Worm (Caenorhabditis elegans) whole organism, midembryonic: ENCODE measurements around the gene F09E5.3.

Experiments used
- T22C8.4 ChIP-seq: fragments of 200-800 bp; sonication (Bioruptor generic); IDR thresholded peaks from 2 replicates; pipeline ENCODE4 v1.3.6; 2022; ENCODE audit warnings: missing genetic modification characterization, missing compliant biosample characterization
- cog-1 ChIP-seq: sonication (generic microtip); optimal IDR thresholded peaks from 2 replicates; lab custom pipeline; 2016; ENCODE audit warnings: missing genetic modification characterization, missing compliant biosample characterization
- flt-1 ChIP-seq: fragments of 200-800 bp; sonication (Bioruptor generic); IDR thresholded peaks from 2 replicates; pipeline ENCODE4 v1.3.6; 2022; ENCODE audit warnings: missing genetic modification characterization, missing compliant biosample characterization
- klf-2 ChIP-seq: fragments of 200-800 bp; sonication (Bioruptor generic); conservative IDR thresholded peaks from 2 replicates; pipeline ENCODE4 v1.3.6; 2022; ENCODE audit warnings: missing genetic modification reagents, missing genetic modification characterization, missing compliant biosample characterization
- med-1 ChIP-seq: sonication (generic microtip); optimal IDR thresholded peaks from 2 replicates; lab custom pipeline; 2017; ENCODE audit warnings: missing genetic modification characterization, mild to moderate bottlenecking, missing compliant biosample characterization, antibody characterized with exemption, missing genetic modification reagents; ENCODE audit not compliant: insufficient read depth
- ref-1 ChIP-seq: fragments of 200-800 bp; sonication (Bioruptor generic); conservative IDR thresholded peaks from 2 replicates; pipeline ENCODE4 v1.3.6; 2022; ENCODE audit warnings: missing genetic modification reagents, missing genetic modification characterization, missing compliant biosample characterization
- tab-1 ChIP-seq: fragments of 200-800 bp; sonication (Bioruptor generic); IDR thresholded peaks from 2 replicates; pipeline ENCODE4 v1.3.6; 2022; ENCODE audit warnings: missing genetic modification characterization, missing compliant biosample characterization
- ztf-23 ChIP-seq: fragments of 200-800 bp; sonication (Bioruptor generic); IDR thresholded peaks from 2 replicates; pipeline ENCODE4 v1.3.6; 2022; ENCODE audit warnings: missing genetic modification reagents, missing genetic modification characterization, missing compliant biosample characterization
- ztf-29 ChIP-seq: fragments of 200-800 bp; sonication (Bioruptor generic); IDR thresholded peaks from 2 replicates; pipeline ENCODE4 v1.3.6; 2022; ENCODE audit warnings: missing genetic modification reagents, missing genetic modification characterization, missing compliant biosample characterization

The F09E5.3 gene

ce11 chrII:5388786-5389421, 15.1 kb downstream of the F09E5.3 start, which contains the start of gene rsp-4:
rsp-4 (minus strand) TSS chrII:5388836.
- TF ChIP-seq cog-1 (tag; lab: Kevin White, UChicago) (no peak), ztf-23 (GFP tag; lab: Robert Waterston, UW) (no peak), ref-1 (GFP tag; lab: Robert Waterston, UW) (no peak), klf-2 (no peak), tab-1 (GFP tag; lab: Robert Waterston, UW) (no peak), T22C8.4 (GFP tag; lab: Robert Waterston, UW) (no peak), flt-1 (GFP tag; lab: Robert Waterston, UW) (no peak), med-1 (GFP tag; lab: Kevin White, UChicago) (no peak), ztf-29 (GFP tag; lab: Robert Waterston, UW) (no peak)

ce11 chrII:5389831-5390323, 16.1 kb downstream of the F09E5.3 start, which contains the start of gene ndx-6:
ndx-6 (minus strand) TSS chrII:5389881.
- TF ChIP-seq tab-1 (GFP tag; lab: Robert Waterston, UW) (0 out of 2 replicates have a peak, but pooled peaks have one; percentile 39), cog-1 (tag; lab: Kevin White, UChicago) (peak; percentile 46), T22C8.4 (GFP tag; lab: Robert Waterston, UW) (0 out of 2 replicates have a peak, but pooled peaks have one; percentile 10), flt-1 (GFP tag; lab: Robert Waterston, UW) (peak; percentile 83), ztf-23 (GFP tag; lab: Robert Waterston, UW) (peak; percentile 73), klf-2 (no peak), med-1 (GFP tag; lab: Kevin White, UChicago) (no peak)

ce11 chrII:5391447-5391846, 17.6 kb downstream of the F09E5.3 start:
- TF ChIP-seq T22C8.4 (GFP tag; lab: Robert Waterston, UW) (no peak), flt-1 (GFP tag; lab: Robert Waterston, UW) (no peak), med-1 (GFP tag; lab: Kevin White, UChicago) (no peak), cog-1 (tag; lab: Kevin White, UChicago) (no peak), klf-2 (no peak)

ce11 chrII:5393090-5393489, 19.3 kb downstream of the F09E5.3 start, which contains the start of gene brap-2:
brap-2 (minus strand) TSS chrII:5393190.
- TF ChIP-seq ztf-23 (GFP tag; lab: Robert Waterston, UW) (no peak), cog-1 (tag; lab: Kevin White, UChicago) (no peak), med-1 (GFP tag; lab: Kevin White, UChicago) (no peak), flt-1 (GFP tag; lab: Robert Waterston, UW) (no peak), klf-2 (no peak), tab-1 (GFP tag; lab: Robert Waterston, UW) (no peak), ztf-29 (GFP tag; lab: Robert Waterston, UW) (no peak), ref-1 (GFP tag; lab: Robert Waterston, UW) (no peak), T22C8.4 (GFP tag; lab: Robert Waterston, UW) (no peak)

- no peak for TF ChIP-seq T22C8.4 (GFP tag; lab: Robert Waterston, UW)
- TF ChIP-seq flt-1 (GFP tag; lab: Robert Waterston, UW): no peak
- no peak for TF ChIP-seq ref-1 (GFP tag; lab: Robert Waterston, UW)
- TF ChIP-seq ztf-23 (GFP tag; lab: Robert Waterston, UW): no peak
- no peak for TF ChIP-seq cog-1 (tag; lab: Kevin White, UChicago)
- TF ChIP-seq klf-2: no peak
- no peak for TF ChIP-seq ztf-29 (GFP tag; lab: Robert Waterston, UW)
- TF ChIP-seq med-1 (GFP tag; lab: Kevin White, UChicago): no peak
These were observed 21.8 kb downstream of the F09E5.3 start, which contains the start of gene pink-1 for ce11 chrII:5395594-5395993. pink-1 (minus strand) TSS chrII:5395694.

ce11 chrII:5398779-5399178, 25.0 kb downstream of the F09E5.3 start, which contains the start of gene fbxl-3:
fbxl-3 (minus strand) TSS chrII:5398902.
- TF ChIP-seq cog-1 (tag; lab: Kevin White, UChicago): no peak
- TF ChIP-seq klf-2: no peak
- TF ChIP-seq ref-1 (GFP tag; lab: Robert Waterston, UW): no peak
- TF ChIP-seq T22C8.4 (GFP tag; lab: Robert Waterston, UW): no peak
- TF ChIP-seq tab-1 (GFP tag; lab: Robert Waterston, UW): no peak
- no peak for TF ChIP-seq ztf-23 (GFP tag; lab: Robert Waterston, UW)
- TF ChIP-seq med-1 (GFP tag; lab: Kevin White, UChicago): no peak
- TF ChIP-seq ztf-29 (GFP tag; lab: Robert Waterston, UW): no peak
- no peak for TF ChIP-seq flt-1 (GFP tag; lab: Robert Waterston, UW)

ce11 chrII:5399201-5399600, 25.4 kb downstream of the F09E5.3 start, which contains the start of gene mog-5:
mog-5 (plus strand) TSS chrII:5399538.
- peak; percentile 68; the same call in 1 of the 2 replicates for TF ChIP-seq ztf-23 (GFP tag; lab: Robert Waterston, UW)
- no peak for TF ChIP-seq ref-1 (GFP tag; lab: Robert Waterston, UW)
- TF ChIP-seq ztf-29 (GFP tag; lab: Robert Waterston, UW): peak; percentile 87
- peak; percentile 64 for TF ChIP-seq med-1 (GFP tag; lab: Kevin White, UChicago)
- no peak; the same call in 1 of the 2 replicates for TF ChIP-seq klf-2
- TF ChIP-seq flt-1 (GFP tag; lab: Robert Waterston, UW): 0 out of 2 replicates have a peak, but pooled peaks have one; percentile 29
- TF ChIP-seq T22C8.4 (GFP tag; lab: Robert Waterston, UW): no peak
- TF ChIP-seq cog-1 (tag; lab: Kevin White, UChicago): peak; percentile 8
- TF ChIP-seq tab-1 (GFP tag; lab: Robert Waterston, UW): 0 out of 2 replicates have a peak, but pooled peaks have one; percentile 58

- TF ChIP-seq klf-2 (no peak), flt-1 (GFP tag; lab: Robert Waterston, UW) (no peak), cog-1 (tag; lab: Kevin White, UChicago) (no peak), ref-1 (GFP tag; lab: Robert Waterston, UW) (no peak), T22C8.4 (GFP tag; lab: Robert Waterston, UW) (no peak), ztf-29 (GFP tag; lab: Robert Waterston, UW) (no peak), tab-1 (GFP tag; lab: Robert Waterston, UW) (no peak), ztf-23 (GFP tag; lab: Robert Waterston, UW) (no peak), med-1 (GFP tag; lab: Kevin White, UChicago) (no peak)
These were observed 33.8 kb downstream of the F09E5.3 start, which contains the start of gene clec-141 for ce11 chrII:5407548-5407947. clec-141 (minus strand) TSS chrII:5407648.
